Worm (Caenorhabditis elegans) whole organism, early embryonic: ENCODE data around the gene soc-2.

Experiments
- F13C5.2 ChIP-seq: sonication (generic microtip); optimal IDR thresholded peaks from 2 replicates; lab custom pipeline; 2017; ENCODE audit warnings: mild to moderate bottlenecking, missing genetic modification characterization, inconsistent platforms, missing compliant biosample characterization
- aly-1 ChIP-seq: sonication (generic microtip); optimal IDR thresholded peaks from 2 replicates; lab custom pipeline; 2016; ENCODE audit warnings: missing genetic modification characterization, missing compliant biosample characterization
- ama-1 ChIP-seq: fragments of 150-350 bp; optimal IDR thresholded peaks from 2 replicates; lab custom pipeline; 2014
- ceh-36 ChIP-seq: sonication (generic microtip); optimal IDR thresholded peaks from 2 replicates; lab custom pipeline; 2016; ENCODE audit warnings: missing genetic modification characterization, inconsistent platforms, missing compliant biosample characterization
- ets-7 ChIP-seq: sonication (generic microtip); optimal IDR thresholded peaks from 2 replicates; lab custom pipeline; 2016; ENCODE audit warnings: missing genotype, missing genetic modification characterization, missing compliant biosample characterization
- flt-1 ChIP-seq: fragments of 200-800 bp; sonication (Bioruptor generic); IDR thresholded peaks from 2 replicates; pipeline ENCODE4 v1.3.6; 2022; ENCODE audit warnings: missing genetic modification characterization, missing compliant biosample characterization
- hmbx-1 ChIP-seq: sonication (generic microtip); optimal IDR thresholded peaks from 2 replicates; lab custom pipeline; 2016; ENCODE audit warnings: mild to moderate bottlenecking, missing genetic modification characterization, missing compliant biosample characterization
- hnd-1 ChIP-seq: sonication (generic microtip); optimal IDR thresholded peaks from 2 replicates; lab custom pipeline; 2016; ENCODE audit warnings: missing genetic modification characterization, missing compliant biosample characterization
- pes-1 ChIP-seq: fragments of 200-800 bp; sonication (Bioruptor generic); IDR thresholded peaks from 2 replicates; pipeline ENCODE4 v1.3.6; 2022; ENCODE audit warnings: missing genetic modification reagents, missing genetic modification characterization, missing compliant biosample characterization
- scrt-1 ChIP-seq: fragments of 200-800 bp; sonication (Bioruptor generic); IDR thresholded peaks from 2 replicates; pipeline ENCODE4 v1.3.6; 2022; ENCODE audit warnings: missing genetic modification characterization, missing compliant biosample characterization
- sea-1 ChIP-seq: fragments of 200-800 bp; sonication (Bioruptor generic); conservative IDR thresholded peaks from 2 replicates; pipeline ENCODE4 v1.3.6; 2022; ENCODE audit warnings: missing genetic modification characterization, missing compliant biosample characterization
- tbx-11 ChIP-seq: fragments of 200-800 bp; sonication (Bioruptor generic); IDR thresholded peaks from 2 replicates; pipeline ENCODE4 v1.3.6; 2022; ENCODE audit warnings: missing genetic modification characterization, missing compliant biosample characterization
- tbx-37 ChIP-seq: fragments of 200-800 bp; sonication (Bioruptor generic); conservative IDR thresholded peaks from 2 replicates; pipeline ENCODE4 v1.3.6; 2022; ENCODE audit warnings: missing genetic modification reagents, missing genetic modification characterization, missing compliant biosample characterization
- tra-4 ChIP-seq: sonication (generic microtip); optimal IDR thresholded peaks from 2 replicates; lab custom pipeline; 2017; ENCODE audit warnings: missing genetic modification characterization, missing compliant biosample characterization

- TF ChIP-seq ama-1 (lab: Kevin White, UChicago) (no peak), F13C5.2 (tag; lab: Kevin White, UChicago) (no peak), ceh-36 (tag; lab: Kevin White, UChicago) (no peak), ets-7 (tag; lab: Kevin White, UChicago) (no peak), tbx-37 (GFP tag; lab: Robert Waterston, UW) (no peak), flt-1 (no peak), aly-1 (tag; lab: Kevin White, UChicago) (no peak), tbx-11 (GFP tag; lab: Robert Waterston, UW) (no peak), scrt-1 (GFP tag; lab: Robert Waterston, UW) (no peak), hmbx-1 (no peak), sea-1 (GFP tag; lab: Robert Waterston, UW) (no peak), pes-1 (GFP tag; lab: Robert Waterston, UW) (no peak), hnd-1 (no peak), tra-4 (no peak)
Measured at ce11 chrIV:5093462-5093861, 58.8 kb downstream of the soc-2 start.
